Fruit fly (Drosophila melanogaster) S2 (cell line): Measurements from ENCODE around the gene CG4098.

Experiments used
- CG8478 ChIP-seq: fragments of >200 bp; optimal IDR thresholded peaks from 2 replicates; lab custom pipeline; 2018
- CTCF ChIP-seq, 2 experiments: fragments of >200 bp; optimal IDR thresholded peaks; 2 replicates each; lab custom pipeline; 2018

- TF ChIP-seq CG8478 (lab: Kevin White, UChicago) (no peak), CTCF (optimal IDR thresholded peaks at IDR 0.05; lab: Kevin White, UChicago) (no peak)
These were observed at the start of gene CG4098 for dm6 chr3L:16609120-16609519.
